Worm (Caenorhabditis elegans): ENCODE data around the gene stdh-2.

ce11 chrV:16213323-16213722 is 10.8 kb upstream of the stdh-2 start:
- TF ChIP-seq nhr-237 (tag; optimal IDR thresholded peaks at IDR 0.05), result no peak
- TF ChIP-seq mep-1 (tag; optimal IDR thresholded peaks at IDR 0.05), result no peak
- TF ChIP-seq lin-32 (GFP tag; optimal IDR thresholded peaks at IDR 0.05), result no peak
- TF ChIP-seq nhr-76 (tag; optimal IDR thresholded peaks at IDR 0.05), result no peak
- TF ChIP-seq lsy-2 (tag; optimal IDR thresholded peaks at IDR 0.05), result no peak
- no peak for TF ChIP-seq tbx-8 (GFP tag; optimal IDR thresholded peaks at IDR 0.05)
- no peak for TF ChIP-seq elt-3 (tag; optimal IDR thresholded peaks at IDR 0.05)
